Worm (Caenorhabditis elegans): ENCODE results near the gene nspc-10.

DNA sequence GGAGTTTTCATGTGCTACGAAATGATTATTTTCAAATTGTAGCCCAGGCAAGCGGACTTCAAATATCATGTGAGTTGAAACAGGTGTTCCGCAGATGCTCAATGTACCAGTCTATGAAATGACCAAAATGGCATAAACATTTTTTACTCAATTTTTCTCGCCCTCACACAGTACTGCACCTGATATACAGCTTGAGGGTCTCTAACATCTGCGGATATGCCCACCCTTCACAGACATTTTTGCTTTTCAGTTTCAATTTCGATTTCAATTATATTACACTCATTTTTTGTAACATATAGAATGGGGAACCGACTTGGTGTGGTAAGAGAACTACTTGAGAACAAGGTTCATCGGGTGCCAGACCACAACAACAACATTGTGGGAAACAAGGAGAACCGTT is 3.3 kb downstream of the nspc-10 start, which contains the start of gene F42F12.11:
- TF ChIP-seq T22C8.4 (GFP tag; IDR thresholded peaks at IDR 0.05) (no peak), ref-1 (GFP tag; conservative IDR thresholded peaks at IDR 0.05) (no peak), ztf-23 (GFP tag; IDR thresholded peaks at IDR 0.05) (no peak), cog-1 (tag; optimal IDR thresholded peaks at IDR 0.05) (no peak), klf-2 (GFP tag; conservative IDR thresholded peaks at IDR 0.05) (no peak), ztf-29 (GFP tag; IDR thresholded peaks at IDR 0.05) (no peak)

All from whole organism, midembryonic.